Fruit fly (Drosophila melanogaster) whole organism, embryonic: ENCODE data around the gene Pxd.

Experiments
- Abd-B ChIP-seq: fragments of 200-800 bp; sonication (Bioruptor generic); optimal IDR thresholded peaks from 2 replicates; lab custom pipeline; 2018; ENCODE audit warnings: missing biosample characterization, mild to moderate bottlenecking, missing genetic modification characterization, moderate library complexity
- Asciz ChIP-seq: fragments of 200-800 bp; sonication (Bioruptor generic); optimal IDR thresholded peaks from 2 replicates; lab custom pipeline; 2017; ENCODE audit warnings: missing biosample characterization, mild to moderate bottlenecking, missing genetic modification characterization, missing genetic modification reagents
- Atf-2 ChIP-seq: fragments of 200-800 bp; sonication (Bioruptor generic); optimal IDR thresholded peaks from 2 replicates; lab custom pipeline; 2016; ENCODE audit warnings: missing biosample characterization, missing genetic modification characterization
- CG1024 ChIP-seq: fragments of 200-800 bp; sonication (Bioruptor generic); IDR thresholded peaks from 2 replicates; pipeline ENCODE4 v1.3.6; 2022; ENCODE audit warnings: missing biosample characterization, missing genetic modification characterization
- CG10431 ChIP-seq: fragments of 200-800 bp; sonication (Bioruptor generic); optimal IDR thresholded peaks from 3 replicates; lab custom pipeline; 2018; ENCODE audit warnings: missing biosample characterization, mild to moderate bottlenecking, missing genetic modification characterization
- CG10654 ChIP-seq: fragments of 200-800 bp; sonication (Bioruptor generic); optimal IDR thresholded peaks from 2 replicates; lab custom pipeline; 2016; ENCODE audit warnings: missing biosample characterization, missing genetic modification characterization
- CG11247 ChIP-seq: fragments of 200-800 bp; sonication (Bioruptor generic); IDR thresholded peaks from 2 replicates; pipeline ENCODE4 v1.3.6; 2022; ENCODE audit warnings: missing biosample characterization, missing genetic modification characterization
- CG12219 ChIP-seq: fragments of 200-800 bp; sonication (Bioruptor generic); optimal IDR thresholded peaks from 3 replicates; lab custom pipeline; 2018; ENCODE audit warnings: missing biosample characterization, mild to moderate bottlenecking, missing genetic modification characterization
- CG13624 ChIP-seq: fragments of 200-800 bp; sonication (Bioruptor generic); optimal IDR thresholded peaks from 2 replicates; lab custom pipeline; 2016; ENCODE audit warnings: missing biosample characterization, missing genetic modification characterization
- CG14014 ChIP-seq: fragments of 200-800 bp; sonication (Bioruptor generic); IDR thresholded peaks from 2 replicates; pipeline ENCODE4 v1.3.6; 2022; ENCODE audit warnings: missing biosample characterization, missing genetic modification characterization
- CG14710 ChIP-seq: fragments of 200-800 bp; sonication (Bioruptor generic); optimal IDR thresholded peaks from 3 replicates; lab custom pipeline; 2019; ENCODE audit warnings: missing biosample characterization, mild to moderate bottlenecking, missing genetic modification characterization, moderate library complexity
- CG15601 ChIP-seq: fragments of 200-800 bp; sonication (Bioruptor generic); optimal IDR thresholded peaks from 3 replicates; lab custom pipeline; 2019; ENCODE audit warnings: missing biosample characterization, mild to moderate bottlenecking, missing genetic modification characterization, moderate library complexity
- CG17912 ChIP-seq: fragments of 200-800 bp; sonication (Bioruptor generic); optimal IDR thresholded peaks from 2 replicates; lab custom pipeline; 2018; ENCODE audit warnings: missing biosample characterization, mild to moderate bottlenecking, missing genetic modification characterization
- CG18011 ChIP-seq: fragments of 200-800 bp; sonication (Bioruptor generic); optimal IDR thresholded peaks from 2 replicates; lab custom pipeline; 2017; ENCODE audit warnings: missing biosample characterization, missing genetic modification characterization, mild to moderate bottlenecking, moderate library complexity, missing genotype
- CG2678 ChIP-seq: fragments of 200-800 bp; sonication (Bioruptor generic); optimal IDR thresholded peaks from 3 replicates; lab custom pipeline; 2019; ENCODE audit warnings: missing biosample characterization, mild to moderate bottlenecking, missing genetic modification characterization, moderate library complexity
- CG2712 ChIP-seq: fragments of 200-800 bp; optimal IDR thresholded peaks from 3 replicates; lab custom pipeline; 2019; ENCODE audit warnings: missing biosample characterization, mild to moderate bottlenecking, missing genetic modification characterization, moderate library complexity
- CG33557 ChIP-seq: fragments of 200-800 bp; sonication (Bioruptor generic); optimal IDR thresholded peaks from 2 replicates; lab custom pipeline; 2019; ENCODE audit warnings: missing biosample characterization, mild to moderate bottlenecking, missing genetic modification characterization, moderate library complexity
- CG5953 ChIP-seq: fragments of 200-800 bp; sonication (Bioruptor generic); IDR thresholded peaks from 2 replicates; pipeline ENCODE4 v1.3.6; 2022; ENCODE audit warnings: missing biosample characterization, missing genetic modification characterization
- CG8359 ChIP-seq: fragments of 200-800 bp; sonication (Bioruptor generic); optimal IDR thresholded peaks from 2 replicates; lab custom pipeline; 2017; ENCODE audit warnings: missing biosample characterization, mild to moderate bottlenecking, missing genetic modification characterization, borderline replicate concordance
- CG8388 ChIP-seq: fragments of 200-800 bp; sonication (Bioruptor generic); optimal IDR thresholded peaks from 2 replicates; lab custom pipeline; 2019; ENCODE audit warnings: missing biosample characterization, mild to moderate bottlenecking, missing genetic modification characterization, moderate library complexity
- Dad ChIP-seq: fragments of 200-800 bp; sonication (Bioruptor generic); optimal IDR thresholded peaks from 3 replicates; lab custom pipeline; 2016; ENCODE audit warnings: missing biosample characterization, missing genetic modification characterization
- Dref ChIP-seq: fragments of 200-800 bp; sonication (Bioruptor generic); IDR thresholded peaks from 2 replicates; pipeline ENCODE4 v1.3.6; 2022; ENCODE audit warnings: missing biosample characterization, missing genetic modification characterization
- ERR ChIP-seq: fragments of 200-800 bp; sonication (Bioruptor generic); optimal IDR thresholded peaks from 2 replicates; lab custom pipeline; 2016; ENCODE audit warnings: missing biosample characterization, missing genetic modification characterization
- Ets97D ChIP-seq: fragments of 200-800 bp; sonication (Bioruptor generic); optimal IDR thresholded peaks from 3 replicates; lab custom pipeline; 2016; ENCODE audit warnings: missing biosample characterization, missing genetic modification characterization
- Max ChIP-seq: fragments of 200-800 bp; sonication (Bioruptor generic); optimal IDR thresholded peaks from 2 replicates; lab custom pipeline; 2016; ENCODE audit warnings: missing biosample characterization, mild to moderate bottlenecking, missing genetic modification characterization
- NK7.1 ChIP-seq: fragments of 200-800 bp; sonication (Bioruptor generic); optimal IDR thresholded peaks from 3 replicates; lab custom pipeline; 2016; ENCODE audit warnings: missing biosample characterization, missing genetic modification characterization
- Pdp1 ChIP-seq, 2 experiments: fragments of 200-800 bp; sonication (Bioruptor generic); optimal IDR thresholded peaks; 3 replicates each; lab custom pipeline; 2016; ENCODE audit warnings: missing biosample characterization in 2 of 2, missing genetic modification characterization in 2 of 2, mild to moderate bottlenecking in 1 of 2, moderate library complexity in 1 of 2
- TFAM ChIP-seq: fragments of 200-800 bp; sonication (Bioruptor generic); optimal IDR thresholded peaks from 2 replicates; lab custom pipeline; 2017; ENCODE audit warnings: missing biosample characterization, missing genetic modification characterization, inconsistent platforms
- Vsx1 ChIP-seq: fragments of 200-800 bp; sonication (Bioruptor generic); optimal IDR thresholded peaks from 2 replicates; lab custom pipeline; 2017; ENCODE audit warnings: missing biosample characterization, mild to moderate bottlenecking, missing genetic modification characterization, missing genetic modification reagents
- Xbp1 ChIP-seq: fragments of 200-800 bp; sonication (Bioruptor generic); optimal IDR thresholded peaks from 3 replicates; lab custom pipeline; 2016; ENCODE audit warnings: missing biosample characterization, mild to moderate bottlenecking, missing genetic modification characterization
- abd-A ChIP-seq: fragments of 200-800 bp; sonication (Bioruptor generic); optimal IDR thresholded peaks from 3 replicates; lab custom pipeline; 2019; ENCODE audit warnings: missing biosample characterization, mild to moderate bottlenecking, missing genetic modification characterization, moderate library complexity
- dmrt11E ChIP-seq: fragments of 200-800 bp; sonication (Bioruptor generic); optimal IDR thresholded peaks from 3 replicates; lab custom pipeline; 2018; ENCODE audit warnings: missing biosample characterization, mild to moderate bottlenecking, missing genetic modification characterization, moderate library complexity
- fd102C ChIP-seq: fragments of 200-800 bp; sonication (Bioruptor generic); optimal IDR thresholded peaks from 2 replicates; lab custom pipeline; 2018; ENCODE audit warnings: missing biosample characterization, mild to moderate bottlenecking, missing genetic modification characterization, moderate library complexity
- fd3F ChIP-seq: fragments of 200-800 bp; sonication (Bioruptor generic); optimal IDR thresholded peaks from 2 replicates; lab custom pipeline; 2018; ENCODE audit warnings: missing biosample characterization, mild to moderate bottlenecking, missing genetic modification characterization, moderate library complexity
- gfzf ChIP-seq: fragments of 200-800 bp; sonication (Bioruptor generic); optimal IDR thresholded peaks from 2 replicates; lab custom pipeline; 2016; ENCODE audit warnings: missing biosample characterization, mild to moderate bottlenecking, missing genetic modification characterization, moderate library complexity
- gro ChIP-seq: fragments of 200-800 bp; sonication (Bioruptor generic); optimal IDR thresholded peaks from 2 replicates; lab custom pipeline; 2016; ENCODE audit warnings: missing biosample characterization, missing genetic modification characterization
- gsb ChIP-seq: fragments of 200-800 bp; sonication (Bioruptor generic); IDR thresholded peaks from 2 replicates; pipeline ENCODE4 v1.3.6; 2022; ENCODE audit warnings: missing biosample characterization, missing genetic modification characterization
- hb ChIP-seq: fragments of 200-800 bp; sonication (Bioruptor generic); IDR thresholded peaks from 3 replicates; pipeline ENCODE4 v1.3.6; 2022; ENCODE audit warnings: missing biosample characterization, missing genetic modification characterization; ENCODE audit not compliant: partially characterized antibody
- ind ChIP-seq: fragments of 200-800 bp; sonication (Bioruptor generic); optimal IDR thresholded peaks from 3 replicates; lab custom pipeline; 2016; ENCODE audit warnings: missing biosample characterization, missing genetic modification characterization
- lilli ChIP-seq: fragments of 200-800 bp; sonication (Bioruptor generic); optimal IDR thresholded peaks from 3 replicates; lab custom pipeline; 2016; ENCODE audit warnings: missing biosample characterization, missing genetic modification characterization
- nom ChIP-seq: fragments of 200-800 bp; sonication (Bioruptor generic); optimal IDR thresholded peaks from 2 replicates; lab custom pipeline; 2017; ENCODE audit warnings: missing biosample characterization, missing genetic modification characterization, mild to moderate bottlenecking, moderate library complexity, missing genetic modification reagents
- pb ChIP-seq: fragments of 200-800 bp; sonication (Bioruptor generic); optimal IDR thresholded peaks from 3 replicates; lab custom pipeline; 2016; ENCODE audit warnings: missing biosample characterization, missing genetic modification characterization
- pfk ChIP-seq: fragments of 200-800 bp; sonication (Bioruptor generic); optimal IDR thresholded peaks from 2 replicates; lab custom pipeline; 2018; ENCODE audit warnings: missing biosample characterization, mild to moderate bottlenecking, missing genetic modification characterization, moderate library complexity
- pita ChIP-seq: fragments of 200-800 bp; sonication (Bioruptor generic); optimal IDR thresholded peaks from 2 replicates; lab custom pipeline; 2017; ENCODE audit warnings: missing biosample characterization, mild to moderate bottlenecking, missing genetic modification characterization
- slou ChIP-seq: fragments of 200-800 bp; sonication (Bioruptor generic); optimal IDR thresholded peaks from 3 replicates; lab custom pipeline; 2016; ENCODE audit warnings: missing biosample characterization, missing genetic modification characterization
- sug ChIP-seq: fragments of 200-800 bp; optimal IDR thresholded peaks from 2 replicates; lab custom pipeline; 2019; ENCODE audit warnings: missing biosample characterization, mild to moderate bottlenecking, missing genetic modification characterization, moderate library complexity
- tgo ChIP-seq: fragments of 200-800 bp; sonication (Bioruptor generic); IDR thresholded peaks from 3 replicates; pipeline ENCODE4 v1.3.6; 2022; ENCODE audit warnings: missing biosample characterization, missing genetic modification characterization
- tio ChIP-seq: fragments of 200-800 bp; sonication (Bioruptor generic); optimal IDR thresholded peaks from 2 replicates; lab custom pipeline; 2017; ENCODE audit warnings: missing biosample characterization, missing genetic modification characterization, inconsistent platforms
- tll ChIP-seq, 2 experiments: fragments of 200-800 bp in 1 of 2; fragments of >200 bp in 1 of 2; sonication (Bioruptor generic) in 1 of 2; optimal IDR thresholded peaks; 2 replicates each; lab custom pipeline; 2017 to 2019; ENCODE audit warnings: missing biosample characterization in 2 of 2, missing genetic modification characterization in 2 of 2, mild to moderate bottlenecking in 1 of 2, moderate library complexity in 1 of 2

Gene Pxd

DNA sequence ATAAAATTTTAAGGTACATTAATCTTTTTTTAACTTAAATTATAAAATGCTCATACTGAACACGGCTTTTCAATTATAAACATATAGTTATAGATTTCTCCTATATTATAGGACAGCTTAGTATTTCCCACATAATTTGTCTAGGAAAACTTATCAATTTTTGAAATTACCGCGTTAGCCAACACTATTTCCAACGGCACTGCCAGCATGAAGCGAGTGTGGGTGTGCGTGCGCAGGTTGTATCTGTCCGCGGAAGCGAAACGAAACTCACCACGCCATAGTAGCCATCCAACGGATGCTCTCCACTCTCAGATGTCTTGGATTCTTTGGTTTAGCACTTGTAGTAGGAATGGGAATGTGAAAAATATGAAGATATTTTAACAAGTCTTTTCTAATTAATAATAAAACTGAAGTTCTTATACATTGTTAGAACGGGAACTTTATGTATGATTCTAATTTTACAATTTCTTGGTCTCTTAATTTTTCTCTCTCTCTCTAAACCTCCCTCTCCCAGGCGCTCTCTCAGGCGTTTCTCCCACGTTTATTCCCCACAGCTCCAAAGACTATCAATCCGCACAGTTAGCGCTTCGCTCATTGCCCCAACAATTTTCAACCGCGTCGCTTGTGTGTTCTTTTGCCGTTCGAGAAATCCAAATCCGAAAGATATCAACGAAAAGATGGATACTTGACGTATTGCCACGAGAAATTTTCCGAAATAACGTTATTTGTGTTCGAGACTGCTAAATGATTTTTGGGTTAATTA, 39.2 kb downstream of the Pxd start, which contains the start of gene Dad (continued):
- TF ChIP-seq Max (GFP tag; lab: Kevin White, UChicago) (no peak), abd-A (tag; lab: Kevin White, UChicago) (peak; percentile 67), CG18011 (GFP tag; lab: Kevin White, UChicago) (no peak), CG17912 (GFP tag; lab: Kevin White, UChicago) (no peak), Pdp1 (GFP tag; optimal IDR thresholded peaks at IDR 0.05; lab: Kevin White, UChicago) (no peak), dmrt11E (tag; lab: Kevin White, UChicago) (no peak), CG10654 (GFP tag; lab: Kevin White, UChicago) (no peak), gro (GFP tag; lab: Kevin White, UChicago) (no peak), Ets97D (peak; percentile 5), sug (tag; lab: Kevin White, UChicago) (no peak), tio (GFP tag; lab: Kevin White, UChicago) (no peak), fd3F (GFP tag; lab: Kevin White, UChicago) (no peak), CG5953 (GFP tag; lab: Robert Waterston, UW) (0 out of 2 replicates have a peak, but pooled peaks have one; percentile 27), CG13624 (GFP tag; lab: Kevin White, UChicago) (no peak), tll (GFP tag; optimal IDR thresholded peaks at IDR 0.05; lab: Kevin White, UChicago) (no peak), NK7.1 (GFP tag; lab: Kevin White, UChicago) (no peak), CG8359 (no peak), CG10431 (no peak), CG15601 (tag; lab: Kevin White, UChicago) (peak; percentile 40), CG8388 (GFP tag; lab: Kevin White, UChicago) (no peak), CG1024 (GFP tag; lab: Robert Waterston, UW) (no peak), ind (no peak), lilli (peak; percentile 17), CG33557 (GFP tag; lab: Kevin White, UChicago) (no peak), Dad (GFP tag; lab: Kevin White, UChicago) (peak; percentile 53), Asciz (no peak), CG14710 (no peak), pita (GFP tag; lab: Kevin White, UChicago) (no peak), CG2678 (tag; lab: Kevin White, UChicago) (peak; percentile 25), CG11247 (no peak), Abd-B (GFP tag; lab: Kevin White, UChicago) (no peak), slou (GFP tag; lab: Kevin White, UChicago) (no peak), ERR (GFP tag; lab: Kevin White, UChicago) (no peak), pb (GFP tag; lab: Kevin White, UChicago) (no peak), CG14014 (peak; percentile 14; the same call in 1 of the 2 replicates), hb (GFP tag; lab: Robert Waterston, UW) (no peak), tgo (GFP tag; lab: Robert Waterston, UW) (no peak), fd102C (GFP tag; lab: Kevin White, UChicago) (no peak), pfk (GFP tag; lab: Kevin White, UChicago) (peak; percentile 43), Dref (no peak), gfzf (GFP tag; lab: Kevin White, UChicago) (no peak), CG12219 (peak; percentile 11), nom (GFP tag; lab: Kevin White, UChicago) (peak; percentile 69), Vsx1 (GFP tag; lab: Kevin White, UChicago) (no peak), TFAM (GFP tag; lab: Kevin White, UChicago) (no peak), CG2712 (tag; lab: Kevin White, UChicago) (no peak), Atf-2 (GFP tag; lab: Kevin White, UChicago) (no peak), gsb (GFP tag; lab: Robert Waterston, UW) (no peak), Xbp1 (GFP tag; lab: Kevin White, UChicago) (no peak)
